Fruit fly (Drosophila melanogaster): Measurements from ENCODE around the gene hiro.

DNA sequence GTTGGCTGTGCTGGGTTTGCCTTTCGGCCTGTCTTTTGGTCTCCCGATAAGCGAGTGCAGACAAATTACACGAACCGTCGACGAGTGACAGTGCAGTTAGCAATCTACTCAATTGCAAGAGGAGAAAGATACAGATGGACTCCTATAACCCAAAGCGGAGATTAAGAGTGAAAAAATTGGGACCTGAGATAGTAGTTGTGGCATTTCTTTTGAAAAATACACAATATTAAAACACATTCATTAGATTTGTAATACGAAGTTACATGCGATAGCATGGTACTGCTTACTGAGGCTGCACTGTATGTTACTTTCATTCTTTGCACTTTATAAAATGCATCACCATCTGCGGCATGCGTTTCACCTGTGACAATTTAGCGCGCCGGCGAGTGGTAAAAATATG, 39.4 kb upstream of the hiro start:
- TF ChIP-seq EcR (GFP tag; optimal IDR thresholded peaks at IDR 0.05), result no peak
- TF ChIP-seq rn (GFP tag; IDR thresholded peaks at IDR 0.05), result no peak
- peak; percentile 18 for TF ChIP-seq Pif1A (GFP tag; optimal IDR thresholded peaks at IDR 0.05)
- TF ChIP-seq CG8159 (tag; optimal IDR thresholded peaks at IDR 0.05), result no peak
- TF ChIP-seq CG34367 (tag; optimal IDR thresholded peaks at IDR 0.05), result no peak
- TF ChIP-seq D1 (tag; optimal IDR thresholded peaks at IDR 0.05), result no peak

All from whole organism, pupa.